Fruit fly (Drosophila melanogaster) whole organism, embryonic: ENCODE data around the gene NK7.1.
A peak's percentile ranks its signal among the peaks of the same experiment; 100 is the strongest.

Source experiments
- BEAF-32 ChIP-seq: fragments of 200-800 bp; sonication (Bioruptor generic); optimal IDR thresholded peaks from 3 replicates; lab custom pipeline; 2017; ENCODE audit warnings: missing biosample characterization, missing genetic modification characterization, mild to moderate bottlenecking, moderate library complexity, missing genetic modification reagents
- Bgb ChIP-seq: fragments of 200-800 bp; sonication (Bioruptor generic); IDR thresholded peaks from 2 replicates; pipeline ENCODE4 v1.3.6; 2022; ENCODE audit warnings: missing biosample characterization, missing genetic modification characterization; ENCODE audit not compliant: partially characterized antibody
- Blimp-1 ChIP-seq: fragments of 200-800 bp; sonication (Bioruptor generic); optimal IDR thresholded peaks from 3 replicates; lab custom pipeline; 2018; ENCODE audit warnings: missing biosample characterization, missing genetic modification characterization, mild to moderate bottlenecking, moderate library complexity, missing genetic modification reagents
- CG10267 ChIP-seq: fragments of 200-800 bp; sonication (Bioruptor generic); optimal IDR thresholded peaks from 2 replicates; lab custom pipeline; 2018; ENCODE audit warnings: missing biosample characterization, mild to moderate bottlenecking, missing genetic modification characterization, moderate library complexity
- CG10462 ChIP-seq: fragments of 200-800 bp; sonication (Bioruptor generic); optimal IDR thresholded peaks from 2 replicates; lab custom pipeline; 2016; ENCODE audit warnings: missing biosample characterization, missing genetic modification characterization
- CG11398 ChIP-seq: fragments of 200-800 bp; sonication (Bioruptor generic); optimal IDR thresholded peaks from 2 replicates; lab custom pipeline; 2016; ENCODE audit warnings: missing biosample characterization, missing genetic modification characterization
- CG11456 ChIP-seq: fragments of 200-800 bp; sonication (Bioruptor generic); IDR thresholded peaks from 3 replicates; pipeline ENCODE4 v1.3.6; 2022; ENCODE audit warnings: missing biosample characterization, missing genetic modification characterization
- CG11504 ChIP-seq: fragments of 200-800 bp; sonication (Bioruptor generic); optimal IDR thresholded peaks from 3 replicates; lab custom pipeline; 2019; ENCODE audit warnings: missing biosample characterization, mild to moderate bottlenecking, missing genetic modification characterization, moderate library complexity
- CG14710 ChIP-seq: fragments of 200-800 bp; sonication (Bioruptor generic); optimal IDR thresholded peaks from 3 replicates; lab custom pipeline; 2019; ENCODE audit warnings: missing biosample characterization, mild to moderate bottlenecking, missing genetic modification characterization, moderate library complexity
- CG17829 ChIP-seq: fragments of 200-800 bp; optimal IDR thresholded peaks from 2 replicates; lab custom pipeline; 2019; ENCODE audit warnings: missing biosample characterization, mild to moderate bottlenecking, missing genetic modification characterization, moderate library complexity
- CG30020 ChIP-seq: fragments of 200-800 bp; optimal IDR thresholded peaks from 2 replicates; lab custom pipeline; 2019; ENCODE audit warnings: missing biosample characterization, mild to moderate bottlenecking, missing genetic modification characterization, moderate library complexity
- CG4854 ChIP-seq: fragments of 200-800 bp; sonication (Bioruptor generic); optimal IDR thresholded peaks from 2 replicates; lab custom pipeline; 2016; ENCODE audit warnings: missing biosample characterization, missing genetic modification characterization, inconsistent platforms
- CG5180 ChIP-seq: fragments of 200-800 bp; sonication (Bioruptor generic); optimal IDR thresholded peaks from 3 replicates; lab custom pipeline; 2017; ENCODE audit warnings: missing biosample characterization, missing genetic modification characterization, mild to moderate bottlenecking, moderate library complexity, missing genetic modification reagents
- CG6254 ChIP-seq: fragments of 200-800 bp; sonication (Bioruptor generic); optimal IDR thresholded peaks from 3 replicates; lab custom pipeline; 2017; ENCODE audit warnings: mild to moderate bottlenecking, missing biosample characterization, missing genetic modification reagents, missing genetic modification characterization
- CG6272 ChIP-seq: fragments of 200-800 bp; sonication (Bioruptor generic); IDR thresholded peaks from 2 replicates; pipeline ENCODE4 v1.3.6; 2022; ENCODE audit warnings: missing biosample characterization, missing genetic modification characterization
- CG6813 ChIP-seq: fragments of 200-800 bp; sonication (Bioruptor generic); optimal IDR thresholded peaks from 2 replicates; lab custom pipeline; 2017; ENCODE audit warnings: missing biosample characterization, missing genetic modification characterization, mild to moderate bottlenecking, moderate library complexity, missing genetic modification reagents
- CG9727 ChIP-seq: fragments of 200-800 bp; sonication (Bioruptor generic); optimal IDR thresholded peaks from 3 replicates; lab custom pipeline; 2017; ENCODE audit warnings: missing biosample characterization, mild to moderate bottlenecking, missing genetic modification characterization
- CG9817 ChIP-seq: fragments of 200-800 bp; sonication (Bioruptor generic); optimal IDR thresholded peaks from 2 replicates; lab custom pipeline; 2018; ENCODE audit warnings: missing biosample characterization, mild to moderate bottlenecking, missing genetic modification characterization, moderate library complexity
- D19B ChIP-seq: fragments of 200-800 bp; sonication (Bioruptor generic); optimal IDR thresholded peaks from 2 replicates; lab custom pipeline; 2017; ENCODE audit warnings: missing biosample characterization, mild to moderate bottlenecking, missing genetic modification characterization
- Doc3 ChIP-seq: fragments of 200-800 bp; sonication (Bioruptor generic); IDR thresholded peaks from 3 replicates; pipeline ENCODE4 v1.3.6; 2022; ENCODE audit warnings: missing biosample characterization, missing genetic modification characterization; ENCODE audit not compliant: partially characterized antibody
- Drgx ChIP-seq: fragments of 200-800 bp; sonication (Bioruptor generic); IDR thresholded peaks from 2 replicates; pipeline ENCODE4 v1.3.6; 2022; ENCODE audit warnings: missing biosample characterization, missing genetic modification characterization
- Eip74EF ChIP-seq, 2 experiments: fragments of 200-800 bp in 1 of 2; fragments of >200 bp in 1 of 2; sonication (Bioruptor generic) in 1 of 2; optimal IDR thresholded peaks; 2 replicates each; lab custom pipeline; 2017 to 2019; ENCODE audit warnings: missing biosample characterization in 2 of 2, missing genetic modification characterization in 2 of 2, mild to moderate bottlenecking in 1 of 2, moderate library complexity in 1 of 2
- Ets65A ChIP-seq: fragments of 200-800 bp; sonication (Bioruptor generic); peaks from one replicate; lab custom pipeline; 2016; ENCODE audit warnings: missing biosample characterization, missing genetic modification characterization
- Hr51 ChIP-seq, 2 experiments: fragments of 200-800 bp; sonication (Bioruptor generic); optimal IDR thresholded peaks; 2 replicates in 1 of 2; 3 replicates in 1 of 2; lab custom pipeline; 2016 to 2018; ENCODE audit warnings: missing biosample characterization in 2 of 2, missing genetic modification characterization in 2 of 2, mild to moderate bottlenecking in 1 of 2, moderate library complexity in 1 of 2
- Lim3 ChIP-seq: fragments of 200-800 bp; sonication (Bioruptor generic); IDR thresholded peaks from 2 replicates; pipeline ENCODE4 v1.3.6; 2022; ENCODE audit warnings: missing biosample characterization, missing genetic modification characterization
- MESR4 ChIP-seq: fragments of 200-800 bp; sonication (Bioruptor generic); optimal IDR thresholded peaks from 2 replicates; lab custom pipeline; 2018; ENCODE audit warnings: missing biosample characterization, mild to moderate bottlenecking, missing genetic modification characterization, moderate library complexity
- Myb ChIP-seq: fragments of 200-800 bp; sonication (Bioruptor generic); optimal IDR thresholded peaks from 2 replicates; lab custom pipeline; 2016; ENCODE audit warnings: missing biosample characterization, missing genetic modification characterization
- Optix ChIP-seq: fragments of 200-800 bp; sonication (Bioruptor generic); IDR thresholded peaks from 3 replicates; pipeline ENCODE4 v1.3.6; 2022; ENCODE audit warnings: missing biosample characterization, missing genetic modification characterization
- Trl ChIP-seq, 3 experiments: fragments of >200 bp in 2 of 3; fragments of 200-800 bp in 1 of 3; sonication (Bioruptor generic) in 1 of 3; optimal IDR thresholded peaks; 2 replicates in 1 of 3; 3 replicates in 2 of 3; lab custom pipeline; 2016 to 2017; ENCODE audit warnings: missing biosample characterization in 1 of 3, missing genetic modification characterization in 1 of 3
- Usf ChIP-seq: fragments of 200-800 bp; sonication (Bioruptor generic); optimal IDR thresholded peaks from 2 replicates; lab custom pipeline; 2017; ENCODE audit warnings: missing genotype, missing biosample characterization, missing genetic modification characterization
- YL-1 ChIP-seq: fragments of 200-800 bp; sonication (Bioruptor generic); optimal IDR thresholded peaks from 3 replicates; lab custom pipeline; 2017; ENCODE audit warnings: missing biosample characterization, mild to moderate bottlenecking, missing genetic modification characterization
- cas ChIP-seq: fragments of 200-800 bp; sonication (Bioruptor generic); IDR thresholded peaks from 2 replicates; pipeline ENCODE4 v1.3.6; 2022; ENCODE audit warnings: missing biosample characterization, missing genetic modification characterization
- cato ChIP-seq: fragments of 200-800 bp; sonication (Bioruptor generic); optimal IDR thresholded peaks from 2 replicates; lab custom pipeline; 2016; ENCODE audit warnings: missing biosample characterization, missing genetic modification characterization, borderline replicate concordance
- chinmo ChIP-seq: fragments of 200-800 bp; sonication (Bioruptor generic); IDR thresholded peaks from 4 replicates; pipeline ENCODE4 v1.3.6; 2022; ENCODE audit warnings: missing biosample characterization, missing genetic modification characterization; ENCODE audit not compliant: partially characterized antibody
- dan ChIP-seq: fragments of 200-800 bp; sonication (Bioruptor generic); IDR thresholded peaks from 2 replicates; pipeline ENCODE4 v1.3.6; 2022; ENCODE audit warnings: missing biosample characterization, missing genetic modification characterization
- dysf ChIP-seq: fragments of 200-800 bp; sonication (Bioruptor generic); IDR thresholded peaks from 3 replicates; pipeline ENCODE4 v1.3.6; 2022; ENCODE audit warnings: missing biosample characterization, missing genetic modification characterization
- eyg ChIP-seq: fragments of 200-800 bp; sonication (Bioruptor generic); optimal IDR thresholded peaks from 3 replicates; lab custom pipeline; 2016; ENCODE audit warnings: missing biosample characterization, missing genetic modification characterization
- fd3F ChIP-seq: fragments of 200-800 bp; sonication (Bioruptor generic); optimal IDR thresholded peaks from 2 replicates; lab custom pipeline; 2018; ENCODE audit warnings: missing biosample characterization, mild to moderate bottlenecking, missing genetic modification characterization, moderate library complexity
- fu2 ChIP-seq: fragments of 200-800 bp; sonication (Bioruptor generic); optimal IDR thresholded peaks from 2 replicates; lab custom pipeline; 2016; ENCODE audit warnings: missing biosample characterization, missing genetic modification characterization
- lilli ChIP-seq: fragments of 200-800 bp; sonication (Bioruptor generic); optimal IDR thresholded peaks from 3 replicates; lab custom pipeline; 2016; ENCODE audit warnings: missing biosample characterization, missing genetic modification characterization
- nom ChIP-seq: fragments of 200-800 bp; sonication (Bioruptor generic); optimal IDR thresholded peaks from 2 replicates; lab custom pipeline; 2017; ENCODE audit warnings: missing biosample characterization, missing genetic modification characterization, mild to moderate bottlenecking, moderate library complexity, missing genetic modification reagents
- peb ChIP-seq: fragments of 200-800 bp; sonication (Bioruptor generic); IDR thresholded peaks from 2 replicates; pipeline ENCODE4 v1.3.6; 2022; ENCODE audit warnings: missing biosample characterization, missing genetic modification characterization
- pfk ChIP-seq: fragments of 200-800 bp; sonication (Bioruptor generic); optimal IDR thresholded peaks from 2 replicates; lab custom pipeline; 2018; ENCODE audit warnings: missing biosample characterization, mild to moderate bottlenecking, missing genetic modification characterization, moderate library complexity
- pzg ChIP-seq: fragments of 200-800 bp; sonication (Bioruptor generic); optimal IDR thresholded peaks from 3 replicates; lab custom pipeline; 2018; ENCODE audit warnings: missing biosample characterization, mild to moderate bottlenecking, missing genetic modification characterization, moderate library complexity
- rib ChIP-seq: fragments of 200-800 bp; sonication (Bioruptor generic); IDR thresholded peaks from 2 replicates; pipeline ENCODE4 v1.3.6; 2022; ENCODE audit warnings: missing biosample characterization, missing genetic modification characterization
- sd ChIP-seq: fragments of 200-800 bp; sonication (Bioruptor generic); optimal IDR thresholded peaks from 3 replicates; lab custom pipeline; 2018; ENCODE audit warnings: missing biosample characterization, mild to moderate bottlenecking, missing genetic modification characterization, moderate library complexity
- sr ChIP-seq: fragments of 200-800 bp; sonication (Bioruptor generic); IDR thresholded peaks from 3 replicates; pipeline ENCODE4 v1.3.6; 2022; ENCODE audit warnings: missing biosample characterization, missing genetic modification characterization
- tna ChIP-seq: fragments of 200-800 bp; sonication (Bioruptor generic); IDR thresholded peaks from 2 replicates; pipeline ENCODE4 v1.3.6; 2022; ENCODE audit warnings: missing biosample characterization, missing genetic modification characterization; ENCODE audit not compliant: partially characterized antibody
- wor ChIP-seq: fragments of 200-800 bp; sonication (Bioruptor generic); IDR thresholded peaks from 2 replicates; pipeline ENCODE4 v1.3.6; 2022; ENCODE audit warnings: missing biosample characterization, missing genetic modification characterization

NK7.1 gene

dm6 chr3R:14298078-14298896 is 74.5 kb downstream of the NK7.1 start (continued):
- no peak for TF ChIP-seq CG11456
- TF ChIP-seq Blimp-1: peak; percentile 99
- no peak for TF ChIP-seq pfk
- TF ChIP-seq CG10267 (tag; lab: Kevin White, UChicago): peak; percentile 17
- peak; percentile 83 for TF ChIP-seq MESR4
- no peak for TF ChIP-seq CG11398 (GFP tag; lab: Kevin White, UChicago)
- no peak for TF ChIP-seq tna (GFP tag; lab: Robert Waterston, UW)
- no peak for TF ChIP-seq CG6813 (GFP tag; lab: Kevin White, UChicago)
- no peak for TF ChIP-seq CG10462 (GFP tag; lab: Kevin White, UChicago)
- TF ChIP-seq CG17829 (tag; lab: Kevin White, UChicago): no peak
- no peak for TF ChIP-seq Lim3 (GFP tag; lab: Robert Waterston, UW)
- no peak for TF ChIP-seq cas (GFP tag; lab: Robert Waterston, UW)
- TF ChIP-seq Myb: peak; percentile 30
- peak; percentile 46 for TF ChIP-seq pzg
- TF ChIP-seq Ets65A (GFP tag; lab: Kevin White, UChicago): no peak
- no peak for TF ChIP-seq Eip74EF (GFP tag; optimal IDR thresholded peaks at IDR 0.05; lab: Kevin White, UChicago)
- peak; percentile 40 for TF ChIP-seq CG14710
- no peak for TF ChIP-seq CG4854 (GFP tag; lab: Kevin White, UChicago)
- no peak for TF ChIP-seq cato (GFP tag; lab: Kevin White, UChicago)
- TF ChIP-seq Bgb (GFP tag; lab: Robert Waterston, UW): no peak
- no peak for TF ChIP-seq fu2 (GFP tag; lab: Kevin White, UChicago)
- TF ChIP-seq D19B (GFP tag; lab: Kevin White, UChicago): no peak
- no peak for TF ChIP-seq fd3F (GFP tag; lab: Kevin White, UChicago)
- TF ChIP-seq CG6272 (GFP tag; lab: Robert Waterston, UW): no peak
- TF ChIP-seq CG9727: no peak
- TF ChIP-seq CG5180: no peak
- no peak for TF ChIP-seq CG11504 (tag; lab: Kevin White, UChicago)
- no peak for TF ChIP-seq Usf (GFP tag; lab: Kevin White, UChicago)
- TF ChIP-seq nom (GFP tag; lab: Kevin White, UChicago): peak; percentile 56
- TF ChIP-seq YL-1: peak; percentile 41
- no peak for TF ChIP-seq dysf (GFP tag; lab: Robert Waterston, UW)
- no peak for TF ChIP-seq eyg (GFP tag; lab: Kevin White, UChicago)
- TF ChIP-seq dan (GFP tag; lab: Robert Waterston, UW): no peak
- peak; percentile 39 to 46 for TF ChIP-seq Trl (optimal IDR thresholded peaks at IDR 0.05; lab: Kevin White, UChicago)
- TF ChIP-seq Trl (GFP tag; optimal IDR thresholded peaks at IDR 0.05; lab: Kevin White, UChicago): no peak
- TF ChIP-seq sd (tag; lab: Kevin White, UChicago): no peak
- TF ChIP-seq chinmo (GFP tag; lab: Robert Waterston, UW): 0 out of 4 replicates have a peak, but pooled peaks have one; percentile 60

- TF ChIP-seq peb (GFP tag; lab: Robert Waterston, UW) (no peak), Optix (no peak), Hr51 (GFP tag; optimal IDR thresholded peaks at IDR 0.05; lab: Kevin White, UChicago) (no peak), CG30020 (tag; lab: Kevin White, UChicago) (no peak), Drgx (GFP tag; lab: Robert Waterston, UW) (0 out of 2 replicates have a peak, but pooled peaks have one; percentile 8), lilli (no peak), Doc3 (GFP tag; lab: Robert Waterston, UW) (no peak), CG6254 (GFP tag; lab: Kevin White, UChicago) (no peak), wor (GFP tag; lab: Robert Waterston, UW) (no peak), CG9817 (tag; lab: Kevin White, UChicago) (no peak), rib (GFP tag; lab: Robert Waterston, UW) (no peak), BEAF-32 (no peak), sd (tag; lab: Kevin White, UChicago) (no peak), sr (no peak)
Observed at dm6 chr3R:14297489-14297888, 75.3 kb downstream of the NK7.1 start.
